Worm (Caenorhabditis elegans) whole organism, mixed stage, embryonic: Measurements from ENCODE around the gene tbc-10.

Source experiments
- blmp-1 ChIP-seq: fragments of 150-350 bp; optimal IDR thresholded peaks from 2 replicates; lab custom pipeline; 2014; ENCODE audit warnings: missing biosample characterization, missing genetic modification characterization
- ces-1 ChIP-seq: fragments of 150-350 bp; optimal IDR thresholded peaks from 2 replicates; lab custom pipeline; 2014; ENCODE audit warnings: missing biosample characterization, missing genetic modification reagents, missing genetic modification characterization
- drap-1 ChIP-seq: fragments of 200-800 bp; sonication (Bioruptor generic); optimal IDR thresholded peaks from 3 replicates; lab custom pipeline; 2018; ENCODE audit warnings: mild to moderate bottlenecking, missing genetic modification characterization, missing compliant biosample characterization
- elt-1 ChIP-seq: sonication (generic microtip); optimal IDR thresholded peaks from 2 replicates; lab custom pipeline; 2017; ENCODE audit warnings: missing genetic modification characterization, mild to moderate bottlenecking, missing compliant biosample characterization, antibody characterized with exemption, moderate library complexity, borderline replicate concordance; ENCODE audit not compliant: insufficient read depth
- elt-3 ChIP-seq: fragments of 150-350 bp; optimal IDR thresholded peaks from 2 replicates; lab custom pipeline; 2014; ENCODE audit warnings: missing biosample characterization, missing genetic modification characterization
- lin-13 ChIP-seq: fragments of 150-350 bp; optimal IDR thresholded peaks from 2 replicates; lab custom pipeline; 2014; ENCODE audit warnings: missing biosample characterization, missing genetic modification characterization
- lsy-2 ChIP-seq: fragments of 150-350 bp; optimal IDR thresholded peaks from 2 replicates; lab custom pipeline; 2014; ENCODE audit warnings: missing biosample characterization, missing genetic modification characterization
- mep-1 ChIP-seq: fragments of 150-350 bp; optimal IDR thresholded peaks from 2 replicates; lab custom pipeline; 2017; ENCODE audit warnings: missing biosample characterization, missing genetic modification reagents, missing genetic modification characterization, inconsistent platforms
- mls-2 ChIP-seq: sonication (generic microtip); optimal IDR thresholded peaks from 2 replicates; lab custom pipeline; 2016; ENCODE audit warnings: mild to moderate bottlenecking, missing genetic modification characterization, moderate library complexity, missing compliant biosample characterization
- nhr-237 ChIP-seq: fragments of 150-350 bp; optimal IDR thresholded peaks from 2 replicates; lab custom pipeline; 2014; ENCODE audit warnings: missing biosample characterization, missing genetic modification characterization
- nhr-28 ChIP-seq: fragments of 150-350 bp; optimal IDR thresholded peaks from 2 replicates; lab custom pipeline; 2014; ENCODE audit warnings: missing biosample characterization, missing genetic modification characterization
- pha-4 ChIP-seq: fragments of 150-350 bp; optimal IDR thresholded peaks from 2 replicates; lab custom pipeline; 2018; ENCODE audit warnings: missing biosample characterization, missing genetic modification reagents, missing genetic modification characterization
- snpc-4 ChIP-seq: fragments of 150-350 bp; optimal IDR thresholded peaks from 2 replicates; lab custom pipeline; 2014; ENCODE audit warnings: missing biosample characterization, missing genetic modification characterization
- unc-62 ChIP-seq: fragments of 150-350 bp; optimal IDR thresholded peaks from 2 replicates; lab custom pipeline; 2014; ENCODE audit warnings: missing biosample characterization, missing genetic modification reagents, missing genetic modification characterization

ce11 chrIII:964637-965036, 18.4 kb upstream of the tbc-10 start:
- TF ChIP-seq ces-1 (GFP tag; lab: Kevin White, UChicago) = no peak
- no peak for TF ChIP-seq unc-62 (GFP tag; lab: Kevin White, UChicago)
- TF ChIP-seq elt-1 = no peak
- no peak for TF ChIP-seq mep-1 (tag; lab: Kevin White, UChicago)
- TF ChIP-seq nhr-28 (tag; lab: Kevin White, UChicago) = no peak
- TF ChIP-seq lin-13 = no peak
- TF ChIP-seq nhr-237 = no peak
- TF ChIP-seq pha-4 (tag; lab: Kevin White, UChicago) = no peak
- TF ChIP-seq blmp-1 (tag; lab: Kevin White, UChicago) = no peak
- no peak for TF ChIP-seq drap-1 (GFP tag; lab: Kevin White, UChicago)
- no peak for TF ChIP-seq elt-3 (tag; lab: Kevin White, UChicago)
- no peak for TF ChIP-seq lsy-2
- no peak for TF ChIP-seq snpc-4 (tag; lab: Kevin White, UChicago)
- no peak for TF ChIP-seq mls-2
